Worm (Caenorhabditis elegans) whole organism, L2 larva: Measurements from ENCODE around the gene cutl-9.

Source experiments
- C34F6.9 ChIP-seq: fragments of 150-350 bp; optimal IDR thresholded peaks from 2 replicates; lab custom pipeline; 2014; ENCODE audit warnings: missing biosample characterization, missing genetic modification characterization
- F13H6.1 ChIP-seq: sonication (generic microtip); optimal IDR thresholded peaks from 2 replicates; lab custom pipeline; 2016; ENCODE audit warnings: missing genetic modification characterization, missing compliant biosample characterization
- aly-2 ChIP-seq: fragments of 150-350 bp; optimal IDR thresholded peaks from 2 replicates; lab custom pipeline; 2014; ENCODE audit warnings: missing biosample characterization, missing genetic modification characterization
- ama-1 ChIP-seq: fragments of 150-350 bp; optimal IDR thresholded peaks from 2 replicates; lab custom pipeline; 2018; ENCODE audit warnings: inconsistent platforms
- blmp-1 ChIP-seq: sonication (generic microtip); optimal IDR thresholded peaks from 2 replicates; lab custom pipeline; 2017; ENCODE audit warnings: missing genetic modification characterization, mild to moderate bottlenecking, missing compliant biosample characterization, antibody characterized with exemption, moderate library complexity; ENCODE audit not compliant: insufficient read depth
- ceh-82 ChIP-seq: fragments of 150-350 bp; optimal IDR thresholded peaks from 2 replicates; lab custom pipeline; 2014; ENCODE audit warnings: missing biosample characterization, missing genetic modification characterization
- crh-2 ChIP-seq: sonication (generic microtip); optimal IDR thresholded peaks from 2 replicates; lab custom pipeline; 2017; ENCODE audit warnings: missing biosample characterization, missing genetic modification characterization
- egl-27 ChIP-seq: sonication (generic microtip); optimal IDR thresholded peaks from 3 replicates; lab custom pipeline; 2017; ENCODE audit warnings: missing biosample characterization, missing genetic modification reagents, missing genetic modification characterization
- fos-1 ChIP-seq: fragments of 150-350 bp; optimal IDR thresholded peaks from 2 replicates; lab custom pipeline; 2014; ENCODE audit warnings: missing biosample characterization, missing genetic modification characterization
- gmeb-1 ChIP-seq: fragments of 150-350 bp; optimal IDR thresholded peaks from 2 replicates; lab custom pipeline; 2014; ENCODE audit warnings: missing biosample characterization, missing genetic modification characterization
- lin-11 ChIP-seq: fragments of 150-350 bp; sonication (generic microtip); optimal IDR thresholded peaks from 2 replicates; lab custom pipeline; 2014; ENCODE audit warnings: missing biosample characterization, missing genetic modification characterization, inconsistent platforms, mixed read lengths
- lsy-2 ChIP-seq, 2 experiments: fragments of 150-350 bp in 1 of 2; sonication (generic microtip) in 1 of 2; optimal IDR thresholded peaks; 2 replicates each; lab custom pipeline; 2014 to 2017; ENCODE audit warnings: missing biosample characterization in 2 of 2, missing genetic modification characterization in 2 of 2
- mab-5 ChIP-seq: fragments of 150-350 bp; optimal IDR thresholded peaks from 2 replicates; lab custom pipeline; 2014; ENCODE audit warnings: missing biosample characterization, missing genetic modification characterization
- mbf-1 ChIP-seq: sonication (generic microtip); optimal IDR thresholded peaks from 2 replicates; lab custom pipeline; 2017; ENCODE audit warnings: missing biosample characterization, missing genetic modification characterization
- nhr-11 ChIP-seq: fragments of 150-350 bp; optimal IDR thresholded peaks from 2 replicates; lab custom pipeline; 2014; ENCODE audit warnings: missing biosample characterization, missing genetic modification characterization
- nhr-12 ChIP-seq: fragments of 150-350 bp; optimal IDR thresholded peaks from 2 replicates; lab custom pipeline; 2014; ENCODE audit warnings: missing biosample characterization, missing genetic modification characterization
- nhr-129 ChIP-seq: fragments of 150-350 bp; optimal IDR thresholded peaks from 2 replicates; lab custom pipeline; 2014; ENCODE audit warnings: missing biosample characterization, missing genetic modification characterization
- nhr-23 ChIP-seq: fragments of 150-350 bp; optimal IDR thresholded peaks from 2 replicates; lab custom pipeline; 2014; ENCODE audit warnings: missing biosample characterization, missing genetic modification reagents, missing genetic modification characterization
- nhr-237 ChIP-seq: fragments of 150-350 bp; optimal IDR thresholded peaks from 2 replicates; lab custom pipeline; 2014; ENCODE audit warnings: missing biosample characterization, missing genetic modification characterization
- nhr-25 ChIP-seq: fragments of 150-350 bp; sonication (generic microtip); optimal IDR thresholded peaks from 3 replicates; lab custom pipeline; 2014; ENCODE audit warnings: missing biosample characterization, missing genetic modification characterization
- nhr-6 ChIP-seq: fragments of 150-350 bp; optimal IDR thresholded peaks from 2 replicates; lab custom pipeline; 2014; ENCODE audit warnings: missing biosample characterization, missing genetic modification characterization
- nhr-77 ChIP-seq: fragments of 150-350 bp; optimal IDR thresholded peaks from 2 replicates; lab custom pipeline; 2014; ENCODE audit warnings: missing biosample characterization, missing genetic modification characterization
- peb-1 ChIP-seq: fragments of 150-350 bp; optimal IDR thresholded peaks from 2 replicates; lab custom pipeline; 2014; ENCODE audit warnings: missing biosample characterization, missing genetic modification characterization
- sem-4 ChIP-seq: fragments of 150-350 bp; optimal IDR thresholded peaks from 2 replicates; lab custom pipeline; 2014; ENCODE audit warnings: missing biosample characterization, missing genetic modification reagents, missing genetic modification characterization
- skn-1 ChIP-seq: sonication (generic microtip); optimal IDR thresholded peaks from 2 replicates; lab custom pipeline; 2017; ENCODE audit warnings: missing biosample characterization, missing genetic modification characterization
- sma-3 ChIP-seq: sonication (generic microtip); optimal IDR thresholded peaks from 2 replicates; lab custom pipeline; 2016; ENCODE audit warnings: missing genetic modification reagents, missing genetic modification characterization, missing compliant biosample characterization
- sma-9 ChIP-seq, 2 experiments: fragments of 150-350 bp in 1 of 2; sonication (generic microtip) in 1 of 2; optimal IDR thresholded peaks; 2 replicates each; lab custom pipeline; 2014 to 2016; ENCODE audit warnings: missing genetic modification characterization in 2 of 2, mild to moderate bottlenecking in 1 of 2, missing biosample characterization in 1 of 2, missing compliant biosample characterization in 1 of 2, missing genetic modification reagents in 1 of 2, moderate library complexity in 1 of 2
- snpc-4 ChIP-seq: fragments of 150-350 bp; optimal IDR thresholded peaks from 2 replicates; lab custom pipeline; 2014; ENCODE audit warnings: missing biosample characterization, missing genetic modification characterization
- unc-39 ChIP-seq: fragments of 150-350 bp; optimal IDR thresholded peaks from 2 replicates; lab custom pipeline; 2014; ENCODE audit warnings: missing biosample characterization, missing genetic modification characterization
- unc-62 ChIP-seq: fragments of 150-350 bp; optimal IDR thresholded peaks from 2 replicates; lab custom pipeline; 2014; ENCODE audit warnings: missing biosample characterization, missing genetic modification reagents, missing genetic modification characterization
- zag-1 ChIP-seq: fragments of 150-350 bp; optimal IDR thresholded peaks from 2 replicates; lab custom pipeline; 2014; ENCODE audit warnings: missing biosample characterization, missing genetic modification characterization
- ztf-11 ChIP-seq: sonication (generic microtip); optimal IDR thresholded peaks from 2 replicates; lab custom pipeline; 2017; ENCODE audit warnings: missing biosample characterization, missing genetic modification characterization
- ztf-4 ChIP-seq: fragments of 150-350 bp; optimal IDR thresholded peaks from 2 replicates; lab custom pipeline; 2014; ENCODE audit warnings: missing biosample characterization, missing genetic modification characterization

Gene cutl-9

ce11 chrII:10627086-10627485, 5.0 kb downstream of the cutl-9 start:
- TF ChIP-seq nhr-6 (tag; lab: Kevin White, UChicago) (no peak), fos-1 (peak; percentile 94), sem-4 (tag; lab: Kevin White, UChicago) (no peak), nhr-25 (tag; lab: Kevin White, UChicago) (no peak), peb-1 (tag; lab: Kevin White, UChicago) (no peak), aly-2 (tag; lab: Kevin White, UChicago) (no peak), zag-1 (tag; lab: Kevin White, UChicago) (no peak), egl-27 (no peak), ceh-82 (no peak), mbf-1 (no peak), mab-5 (tag; lab: Kevin White, UChicago) (no peak), nhr-23 (tag; lab: Kevin White, UChicago) (no peak), skn-1 (tag; lab: Kevin White, UChicago) (no peak), F13H6.1 (tag; lab: Kevin White, UChicago) (peak; percentile 8)

- TF ChIP-seq crh-2 (tag; lab: Kevin White, UChicago) (no peak), nhr-12 (no peak), F13H6.1 (tag; lab: Kevin White, UChicago) (no peak), unc-62 (GFP tag; lab: Kevin White, UChicago) (no peak), mbf-1 (no peak), unc-39 (tag; lab: Kevin White, UChicago) (no peak), peb-1 (tag; lab: Kevin White, UChicago) (no peak), lsy-2 (tag; optimal IDR thresholded peaks at IDR 0.05; lab: Kevin White, UChicago) (no peak), snpc-4 (tag; lab: Kevin White, UChicago) (no peak), gmeb-1 (tag; lab: Kevin White, UChicago) (no peak), zag-1 (tag; lab: Kevin White, UChicago) (no peak)
These were observed 5.9 kb downstream of the cutl-9 start, which contains the start of gene M28.8 for ce11 chrII:10627963-10628362. Gene M28.8 (plus strand): TSS chrII:10628263.

ce11 chrII:10630944-10631343, 8.9 kb downstream of the cutl-9 start:
- TF ChIP-seq ztf-11 (tag; lab: Kevin White, UChicago) (no peak), fos-1 (peak; percentile 55)

- TF ChIP-seq lin-11 (tag; lab: Kevin White, UChicago): no peak
- TF ChIP-seq nhr-11 (tag; lab: Kevin White, UChicago): no peak
These were observed 17.0 kb downstream of the cutl-9 start, which contains the start of gene M28.9 for ce11 chrII:10639110-10639509. Gene M28.9 (plus strand): TSS chrII:10639410.

ce11 chrII:10643403-10643802, 21.3 kb downstream of the cutl-9 start, which contains the start of gene M28.4:
Gene M28.4 (plus strand): TSS chrII:10643703.
- TF ChIP-seq gmeb-1 (tag; lab: Kevin White, UChicago): no peak
- TF ChIP-seq nhr-237 (tag; lab: Kevin White, UChicago): no peak
- TF ChIP-seq nhr-77 (tag; lab: Kevin White, UChicago): no peak
- no peak for TF ChIP-seq ama-1 (lab: Kevin White, UChicago)
- TF ChIP-seq crh-2 (tag; lab: Kevin White, UChicago): no peak
- no peak for TF ChIP-seq unc-62 (GFP tag; lab: Kevin White, UChicago)
- no peak for TF ChIP-seq lin-11 (tag; lab: Kevin White, UChicago)

- TF ChIP-seq ama-1 (lab: Kevin White, UChicago) (no peak), C34F6.9 (tag; lab: Kevin White, UChicago) (no peak), fos-1 (peak; percentile 1), nhr-77 (tag; lab: Kevin White, UChicago) (no peak), blmp-1 (tag; lab: Kevin White, UChicago) (no peak)
These were observed 25.0 kb downstream of the cutl-9 start, which contains the start of gene M28.10 for ce11 chrII:10646901-10647566. Gene M28.10 (plus strand): TSS chrII:10647516.

ce11 chrII:10652112-10652511, 30.0 kb downstream of the cutl-9 start, which contains the start of gene nphp-1:
Gene nphp-1 (minus strand): TSS chrII:10652256.
- no peak for TF ChIP-seq snpc-4 (tag; lab: Kevin White, UChicago)
- no peak for TF ChIP-seq ztf-4 (tag; lab: Kevin White, UChicago)
- no peak for TF ChIP-seq sma-3
- TF ChIP-seq sma-9 (GFP tag; optimal IDR thresholded peaks at IDR 0.05; lab: Kevin White, UChicago): no peak
- TF ChIP-seq sma-9 (tag; optimal IDR thresholded peaks at IDR 0.05; lab: Kevin White, UChicago): no peak
- TF ChIP-seq nhr-129 (tag; lab: Kevin White, UChicago): no peak
